Worm (Caenorhabditis elegans) whole organism, young adult: Measurements from ENCODE around the gene comt-3.

ENCODE experiments used
- F49E8.2 ChIP-seq: sonication (generic microtip); optimal IDR thresholded peaks from 3 replicates; lab custom pipeline; 2017; ENCODE audit warnings: missing genetic modification characterization, mild to moderate bottlenecking, missing compliant biosample characterization, antibody characterized with exemption, moderate library complexity; ENCODE audit not compliant: insufficient read depth
- Y95B8A.8 ChIP-seq: fragments of 200-800 bp; sonication (Bioruptor generic); IDR thresholded peaks from 2 replicates; pipeline ENCODE4 v1.3.6; 2022; ENCODE audit warnings: missing genetic modification reagents, missing genetic modification characterization, missing compliant biosample characterization
- ccch-3 ChIP-seq: fragments of 200-800 bp; sonication (Bioruptor generic); optimal IDR thresholded peaks from 2 replicates; lab custom pipeline; 2018; ENCODE audit warnings: mild to moderate bottlenecking, missing genetic modification characterization, missing compliant biosample characterization
- cebp-1 ChIP-seq, 2 experiments: fragments of 200-800 bp in 1 of 2; sonication (Bioruptor generic) in 1 of 2; sonication (generic microtip) in 1 of 2; IDR thresholded peaks in 1 of 2; optimal IDR thresholded peaks in 1 of 2; 2 replicates each; pipeline versions ENCODE4 v1.3.6 to Lab custom; 2017 to 2022; ENCODE audit warnings: missing compliant biosample characterization in 2 of 2, missing genetic modification characterization in 2 of 2, mild to moderate bottlenecking in 1 of 2, missing genetic modification reagents in 1 of 2, moderate library complexity in 1 of 2
- hlh-26 ChIP-seq: fragments of 200-800 bp; sonication (Bioruptor generic); conservative IDR thresholded peaks from 2 replicates; pipeline ENCODE4 v1.3.6; 2022; ENCODE audit warnings: missing genetic modification reagents, missing genetic modification characterization, missing compliant biosample characterization
- lir-1 ChIP-seq: fragments of 200-800 bp; sonication (Bioruptor generic); conservative IDR thresholded peaks from 2 replicates; pipeline ENCODE4 v1.3.6; 2022; ENCODE audit warnings: missing genetic modification reagents, missing genetic modification characterization, missing compliant biosample characterization
- sdz-38 ChIP-seq: sonication (generic microtip); optimal IDR thresholded peaks from 2 replicates; lab custom pipeline; 2016; ENCODE audit warnings: missing genotype, missing genetic modification characterization, missing compliant biosample characterization

- TF ChIP-seq lir-1 (GFP tag; lab: Robert Waterston, UW) (no peak), sdz-38 (tag; lab: Kevin White, UChicago) (no peak), Y95B8A.8 (no peak), ccch-3 (no peak), cebp-1 (GFP tag; IDR thresholded peaks at IDR 0.05; lab: Robert Waterston, UW) (no peak), cebp-1 (tag; optimal IDR thresholded peaks at IDR 0.05; lab: Kevin White, UChicago) (no peak), hlh-26 (no peak), F49E8.2 (tag; lab: Kevin White, UChicago) (no peak)
These were observed 36.1 kb upstream of the comt-3 start for ce11 chrV:2021283-2021682.
